Fruit fly (Drosophila melanogaster): ENCODE measurements around the gene Act87E.
A peak's percentile ranks its signal among the peaks of the same experiment; 100 is the strongest.

Act87E gene

dm6 chr3R:13425470-13426033, at the start of gene Act87E:
Act87E (plus strand) TSS chr3R:13425983.
- TF ChIP-seq h (optimal IDR thresholded peaks at IDR 0.05) (no peak), Myc (optimal IDR thresholded peaks at IDR 0.05) (no peak), Sin3A (optimal IDR thresholded peaks at IDR 0.05) (no peak), ttk (optimal IDR thresholded peaks at IDR 0.05) (no peak), psq (optimal IDR thresholded peaks at IDR 0.05) (no peak), insv (optimal IDR thresholded peaks at IDR 0.05) (no peak)

- TF ChIP-seq Myc (optimal IDR thresholded peaks at IDR 0.05) (no peak), ttk (optimal IDR thresholded peaks at IDR 0.05) (no peak), psq (optimal IDR thresholded peaks at IDR 0.05) (no peak), h (optimal IDR thresholded peaks at IDR 0.05) (no peak), Sin3A (optimal IDR thresholded peaks at IDR 0.05) (no peak), insv (optimal IDR thresholded peaks at IDR 0.05) (no peak)
Observed at dm6 chr3R:13379675-13380074, 46.1 kb upstream of the Act87E start, which contains the start of the genes CG9813 and CG8870. CG9813 (minus strand) TSS chr3R:13379775. CG8870 (plus strand) TSS chr3R:13379842.

dm6 chr3R:13381744-13382435, 43.9 kb upstream of the Act87E start, which contains the start of the genes mRpS21 and Droj2:
mRpS21 (minus strand) TSS chr3R:13381809.
Droj2 (plus strand) TSS chr3R:13382106.
- TF ChIP-seq psq (optimal IDR thresholded peaks at IDR 0.05) (no peak), Myc (optimal IDR thresholded peaks at IDR 0.05) (no peak), insv (optimal IDR thresholded peaks at IDR 0.05) (no peak), h (optimal IDR thresholded peaks at IDR 0.05) (no peak), ttk (optimal IDR thresholded peaks at IDR 0.05) (no peak), Sin3A (optimal IDR thresholded peaks at IDR 0.05) (no peak)

DNA sequence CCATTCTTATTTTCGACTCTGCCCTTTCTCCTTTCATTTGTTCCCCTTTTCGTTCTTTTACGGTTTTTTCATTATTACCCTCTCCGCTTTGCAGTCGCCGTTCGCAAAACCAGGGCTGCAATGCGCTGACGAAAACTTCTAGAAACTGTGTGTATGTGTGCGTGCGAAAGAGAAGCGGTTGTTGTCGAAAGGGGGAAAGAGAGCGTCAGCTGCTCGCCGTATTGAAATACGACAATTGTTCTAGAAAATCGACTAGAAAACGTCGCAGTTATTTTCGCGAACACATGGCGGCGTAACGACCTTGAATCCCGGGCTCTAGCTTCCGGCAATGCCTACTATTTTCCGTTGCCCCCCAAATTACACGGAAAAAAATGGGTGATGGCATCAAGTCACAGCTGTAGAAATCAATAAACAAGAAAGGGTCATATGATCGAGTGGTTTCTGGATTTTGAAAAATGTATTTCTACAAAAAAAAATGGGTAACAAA, 43.1 kb upstream of the Act87E start:
- TF ChIP-seq psq (optimal IDR thresholded peaks at IDR 0.05), result no peak

dm6 chr3R:13385105-13385504, 40.7 kb upstream of the Act87E start:
- TF ChIP-seq Sin3A (optimal IDR thresholded peaks at IDR 0.05), result no peak
- no peak for TF ChIP-seq Myc (optimal IDR thresholded peaks at IDR 0.05)
- TF ChIP-seq h (optimal IDR thresholded peaks at IDR 0.05), result no peak
- no peak for TF ChIP-seq psq (optimal IDR thresholded peaks at IDR 0.05)
- no peak for TF ChIP-seq ttk (optimal IDR thresholded peaks at IDR 0.05)
- TF ChIP-seq insv (optimal IDR thresholded peaks at IDR 0.05), result no peak

dm6 chr3R:13388160-13388870, 37.5 kb upstream of the Act87E start, which contains the start of gene CG9799:
CG9799 (minus strand) TSS chr3R:13388709.
- no peak for TF ChIP-seq Sin3A (optimal IDR thresholded peaks at IDR 0.05)
- no peak for TF ChIP-seq insv (optimal IDR thresholded peaks at IDR 0.05)
- TF ChIP-seq Myc (optimal IDR thresholded peaks at IDR 0.05), result no peak
- no peak for TF ChIP-seq psq (optimal IDR thresholded peaks at IDR 0.05)
- TF ChIP-seq h (optimal IDR thresholded peaks at IDR 0.05), result peak; percentile 23

dm6 chr3R:13390490-13390889, 35.3 kb upstream of the Act87E start:
- TF ChIP-seq insv (optimal IDR thresholded peaks at IDR 0.05) (no peak), ttk (optimal IDR thresholded peaks at IDR 0.05) (no peak), Myc (optimal IDR thresholded peaks at IDR 0.05) (no peak), Sin3A (optimal IDR thresholded peaks at IDR 0.05) (no peak), psq (optimal IDR thresholded peaks at IDR 0.05) (no peak), h (optimal IDR thresholded peaks at IDR 0.05) (no peak)

dm6 chr3R:13393009-13393408, 32.8 kb upstream of the Act87E start:
- TF ChIP-seq ttk (optimal IDR thresholded peaks at IDR 0.05), result no peak
- no peak for TF ChIP-seq Myc (optimal IDR thresholded peaks at IDR 0.05)
- no peak for TF ChIP-seq psq (optimal IDR thresholded peaks at IDR 0.05)
- TF ChIP-seq insv (optimal IDR thresholded peaks at IDR 0.05), result no peak
- no peak for TF ChIP-seq Sin3A (optimal IDR thresholded peaks at IDR 0.05)

DNA sequence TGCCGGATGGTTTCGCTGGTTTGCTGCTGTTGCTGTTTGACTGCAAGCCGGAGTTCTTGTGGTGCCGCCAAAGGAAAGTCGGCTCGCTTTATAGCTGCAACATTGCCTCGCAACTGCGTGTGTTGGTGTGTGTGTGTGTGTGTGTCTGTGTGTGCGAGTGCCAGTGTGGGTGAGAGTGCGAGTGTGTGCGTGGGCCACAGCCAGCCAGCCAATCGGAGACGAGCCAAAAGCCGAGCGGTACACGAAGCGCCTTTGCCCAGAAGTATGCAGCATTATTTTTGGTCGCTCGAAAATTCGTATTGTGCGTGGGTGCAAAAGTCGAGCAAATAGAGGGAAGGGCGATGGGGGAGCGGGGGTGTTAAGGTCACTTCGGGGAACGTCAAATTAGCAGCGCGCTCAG, 30.6 kb upstream of the Act87E start, which contains the start of gene CCHa2:
Gene CCHa2 (minus strand): TSS at position 65 of the 400 bp plus-strand sequence.
- TF ChIP-seq psq (optimal IDR thresholded peaks at IDR 0.05) (no peak), Sin3A (optimal IDR thresholded peaks at IDR 0.05) (no peak), ttk (optimal IDR thresholded peaks at IDR 0.05) (no peak), insv (optimal IDR thresholded peaks at IDR 0.05) (no peak), Myc (optimal IDR thresholded peaks at IDR 0.05) (no peak), h (optimal IDR thresholded peaks at IDR 0.05) (no peak)

DNA sequence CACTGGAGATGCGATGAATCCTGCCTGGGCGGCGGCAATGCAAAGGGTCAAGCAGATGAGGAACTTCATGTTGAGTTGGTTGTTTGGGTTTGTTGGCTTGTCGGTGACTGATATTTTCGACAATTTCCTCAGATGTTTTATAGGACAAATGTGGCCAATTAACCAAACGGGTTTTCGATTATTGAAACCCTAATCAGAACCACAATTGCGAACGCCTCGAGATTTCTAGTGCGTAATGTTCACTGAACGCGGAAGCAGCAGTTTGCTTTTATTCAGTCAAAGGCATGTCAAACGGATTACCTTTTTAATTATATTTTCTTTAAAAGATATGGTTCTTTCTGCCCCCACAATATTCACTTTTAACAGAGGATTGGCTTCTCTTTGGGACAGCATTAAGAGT, 28.7 kb upstream of the Act87E start, which contains the start of gene CG14374:
Gene CG14374 (minus strand): TSS at position 101 of the 400 bp plus-strand sequence.
- TF ChIP-seq insv (optimal IDR thresholded peaks at IDR 0.05) (no peak), Myc (optimal IDR thresholded peaks at IDR 0.05) (no peak), psq (optimal IDR thresholded peaks at IDR 0.05) (no peak), ttk (optimal IDR thresholded peaks at IDR 0.05) (no peak)

dm6 chr3R:13397535-13397934, 28.2 kb upstream of the Act87E start, which contains the start of gene CG14377:
CG14377 (plus strand) TSS chr3R:13397835.
- TF ChIP-seq ttk (optimal IDR thresholded peaks at IDR 0.05) (no peak), h (optimal IDR thresholded peaks at IDR 0.05) (no peak)

Measured in Kc167 (cell line).